Fruit fly (Drosophila melanogaster) whole organism, wandering third instar larva: Measurements from ENCODE around the gene CG31178.

ENCODE experiments used
- Abd-B ChIP-seq: fragments of >200 bp; optimal IDR thresholded peaks from 2 replicates; lab custom pipeline; 2017; ENCODE audit warnings: missing biosample characterization, missing genetic modification characterization
- CG32264 ChIP-seq: fragments of 200-800 bp; sonication (Bioruptor generic); optimal IDR thresholded peaks from 2 replicates; lab custom pipeline; 2016; ENCODE audit warnings: missing biosample characterization, missing genetic modification characterization
- CG9705 ChIP-seq: fragments of 200-800 bp; sonication (Bioruptor generic); optimal IDR thresholded peaks from 2 replicates; lab custom pipeline; 2018; ENCODE audit warnings: missing biosample characterization, mild to moderate bottlenecking, missing genetic modification characterization
- CrebA ChIP-seq: fragments of 200-800 bp; sonication (Bioruptor generic); optimal IDR thresholded peaks from 2 replicates; lab custom pipeline; 2016; ENCODE audit warnings: missing biosample characterization, mild to moderate bottlenecking, missing genetic modification characterization, borderline replicate concordance
- Dfd ChIP-seq: fragments of >200 bp; optimal IDR thresholded peaks from 2 replicates; lab custom pipeline; 2017; ENCODE audit warnings: missing biosample characterization, missing genetic modification characterization
- Dif ChIP-seq: fragments of 200-275, 200-300 bp; sonication (Bioruptor generic); optimal IDR thresholded peaks from 2 replicates; lab custom pipeline; 2018; ENCODE audit warnings: missing biosample characterization, missing genetic modification characterization; ENCODE audit not compliant: partially characterized antibody
- GATAd ChIP-seq: sonication (Bioruptor generic); optimal IDR thresholded peaks from 2 replicates; lab custom pipeline; 2016; ENCODE audit warnings: missing biosample characterization, missing genetic modification characterization
- HLH106 ChIP-seq: fragments of 200-800 bp; optimal IDR thresholded peaks from 3 replicates; lab custom pipeline; 2019; ENCODE audit warnings: missing biosample characterization, mild to moderate bottlenecking, missing genetic modification characterization, moderate library complexity
- Hnf4 ChIP-seq: fragments of 200-800 bp; sonication (Bioruptor generic); optimal IDR thresholded peaks from 2 replicates; lab custom pipeline; 2016; ENCODE audit warnings: missing biosample characterization, mild to moderate bottlenecking, missing genetic modification characterization
- Jra ChIP-seq: sonication (Bioruptor generic); optimal IDR thresholded peaks from 2 replicates; lab custom pipeline; 2016; ENCODE audit warnings: missing biosample characterization, missing genetic modification characterization
- Mio ChIP-seq: sonication (Bioruptor generic); optimal IDR thresholded peaks from 2 replicates; lab custom pipeline; 2016; ENCODE audit warnings: missing biosample characterization, missing genetic modification characterization
- Myc ChIP-seq: fragments of >200 bp; optimal IDR thresholded peaks from 2 replicates; lab custom pipeline; 2017
- N ChIP-seq: fragments of >200 bp; optimal IDR thresholded peaks from 2 replicates; lab custom pipeline; 2018; ENCODE audit warnings: missing biosample characterization, missing external identifiers, missing genetic modification characterization
- OdsH ChIP-seq: fragments of 200-800 bp; sonication (Bioruptor generic); optimal IDR thresholded peaks from 2 replicates; lab custom pipeline; 2016; ENCODE audit warnings: missing biosample characterization, mild to moderate bottlenecking, missing genetic modification characterization
- Rel ChIP-seq, 2 experiments: fragments of 200-800 bp; sonication (Bioruptor generic) in 1 of 2; optimal IDR thresholded peaks; 2 replicates in 1 of 2; 3 replicates in 1 of 2; lab custom pipeline; 2016 to 2019; ENCODE audit warnings: mild to moderate bottlenecking in 2 of 2, missing biosample characterization in 2 of 2, missing genetic modification characterization in 2 of 2, moderate library complexity in 1 of 2
- Sp1 ChIP-seq: fragments of 200-800 bp; sonication (Bioruptor generic); optimal IDR thresholded peaks from 3 replicates; lab custom pipeline; 2019; ENCODE audit warnings: missing biosample characterization, mild to moderate bottlenecking, missing genetic modification characterization, moderate library complexity
- Vsx2 ChIP-seq: fragments of 200-300, 225-300 bp; sonication (Bioruptor generic); optimal IDR thresholded peaks from 2 replicates; lab custom pipeline; 2018; ENCODE audit warnings: missing biosample characterization, missing genetic modification characterization; ENCODE audit not compliant: partially characterized antibody
- br ChIP-seq: fragments of 200-800 bp; sonication (Bioruptor generic); optimal IDR thresholded peaks from 2 replicates; lab custom pipeline; 2016; ENCODE audit warnings: missing biosample characterization, missing genetic modification characterization
- brk ChIP-seq: fragments of 200-800 bp; sonication (Bioruptor generic); optimal IDR thresholded peaks from 2 replicates; lab custom pipeline; 2016; ENCODE audit warnings: missing biosample characterization, mild to moderate bottlenecking, missing genetic modification characterization
- dl ChIP-seq, 2 experiments: fragments of 175-275, 200-275 bp in 1 of 2; fragments of 200-275 bp in 1 of 2; sonication (Bioruptor generic); optimal IDR thresholded peaks; lab custom pipeline; 2018; ENCODE audit warnings: mild to moderate bottlenecking in 2 of 2, missing biosample characterization in 2 of 2, missing genetic modification characterization in 2 of 2, moderate library complexity in 2 of 2; ENCODE audit not compliant: partially characterized antibody in 2 of 2, insufficient read depth in 1 of 2
- dmrt93B ChIP-seq: fragments of 200-800 bp; sonication (Bioruptor generic); optimal IDR thresholded peaks from 2 replicates; lab custom pipeline; 2018; ENCODE audit warnings: missing biosample characterization, mild to moderate bottlenecking, missing genetic modification characterization
- ey ChIP-seq: fragments of 200-800 bp; sonication (Bioruptor generic); optimal IDR thresholded peaks from 2 replicates; lab custom pipeline; 2016; ENCODE audit warnings: missing biosample characterization, missing genetic modification characterization
- foxo ChIP-seq, 2 experiments: fragments of 200-800 bp; sonication (Bioruptor generic); optimal IDR thresholded peaks; 2 replicates in 1 of 2; 3 replicates in 1 of 2; lab custom pipeline; 2016 to 2017; ENCODE audit warnings: missing biosample characterization in 2 of 2, missing genetic modification characterization in 2 of 2
- fru ChIP-seq: fragments of 200-800 bp; sonication (Bioruptor generic); optimal IDR thresholded peaks from 3 replicates; lab custom pipeline; 2016; ENCODE audit warnings: missing biosample characterization, mild to moderate bottlenecking, missing genetic modification characterization
- h ChIP-seq: fragments of 200-800 bp; sonication (Bioruptor generic); optimal IDR thresholded peaks from 3 replicates; lab custom pipeline; 2016; ENCODE audit warnings: missing biosample characterization, mild to moderate bottlenecking, missing genetic modification characterization
- jim ChIP-seq: fragments of 175-275, 200-325 bp; sonication (Bioruptor generic); optimal IDR thresholded peaks from 2 replicates; lab custom pipeline; 2016; ENCODE audit warnings: missing biosample characterization, mild to moderate bottlenecking, missing genetic modification characterization
- lola ChIP-seq: fragments of >200 bp; optimal IDR thresholded peaks from 2 replicates; lab custom pipeline; 2017; ENCODE audit warnings: missing biosample characterization, missing genetic modification characterization
- pan ChIP-seq: fragments of >200 bp; optimal IDR thresholded peaks from 2 replicates; lab custom pipeline; 2017
- psq ChIP-seq: fragments of 200-800 bp; sonication (Bioruptor generic); optimal IDR thresholded peaks from 3 replicates; lab custom pipeline; 2017; ENCODE audit warnings: missing biosample characterization, mild to moderate bottlenecking, missing genetic modification characterization, moderate library complexity
- rgr ChIP-seq: fragments of 200-800 bp; sonication (Bioruptor generic); optimal IDR thresholded peaks from 3 replicates; lab custom pipeline; 2016; ENCODE audit warnings: missing biosample characterization, mild to moderate bottlenecking, missing genetic modification characterization
- sage ChIP-seq: fragments of 200-800 bp; sonication (Bioruptor generic); optimal IDR thresholded peaks from 2 replicates; lab custom pipeline; 2016; ENCODE audit warnings: missing biosample characterization, mild to moderate bottlenecking, missing genetic modification characterization
- sv ChIP-seq: fragments of 200-800 bp; sonication (Bioruptor generic); optimal IDR thresholded peaks from 3 replicates; lab custom pipeline; 2016; ENCODE audit warnings: missing biosample characterization, missing genetic modification characterization
- tai ChIP-seq: sonication (Bioruptor generic); optimal IDR thresholded peaks from 2 replicates; lab custom pipeline; 2016; ENCODE audit warnings: missing biosample characterization, missing genetic modification characterization
- usp ChIP-seq: fragments of >200 bp; optimal IDR thresholded peaks from 2 replicates; lab custom pipeline; 2017; ENCODE audit warnings: missing biosample characterization, missing genetic modification characterization
- woc ChIP-seq: sonication (Bioruptor generic); optimal IDR thresholded peaks from 2 replicates; lab custom pipeline; 2016; ENCODE audit warnings: missing biosample characterization, mild to moderate bottlenecking, missing genetic modification characterization

The CG31178 gene

dm6 chr3R:21836201-21836504, 37.4 kb upstream of the CG31178 start:
- no peak for TF ChIP-seq dl (GFP tag; optimal IDR thresholded peaks at IDR 0.05; lab: Kevin White, UChicago; ENCODE audit: insufficient read depth in 1 of 2, partially characterized antibody in 2 of 2)
- no peak for TF ChIP-seq Rel (GFP tag; optimal IDR thresholded peaks at IDR 0.05; lab: Kevin White, UChicago)
- no peak for TF ChIP-seq Rel (tag; optimal IDR thresholded peaks at IDR 0.05; lab: Kevin White, UChicago)
- TF ChIP-seq Jra (GFP tag; lab: Kevin White, UChicago), result no peak
- no peak for TF ChIP-seq Vsx2
- TF ChIP-seq rgr (GFP tag; lab: Kevin White, UChicago), result no peak
- no peak for TF ChIP-seq CG32264 (GFP tag; lab: Kevin White, UChicago)
- no peak for TF ChIP-seq jim (GFP tag; lab: Kevin White, UChicago)
- TF ChIP-seq CrebA (GFP tag; lab: Kevin White, UChicago), result no peak
- peak; percentile 26 for TF ChIP-seq ey (GFP tag; lab: Kevin White, UChicago)
- peak; percentile 19 for TF ChIP-seq fru
- TF ChIP-seq Mio (GFP tag; lab: Kevin White, UChicago), result no peak
- TF ChIP-seq sage (GFP tag; lab: Kevin White, UChicago), result no peak
- no peak for TF ChIP-seq GATAd (GFP tag; lab: Kevin White, UChicago)
- peak; percentile 21 for TF ChIP-seq tai (GFP tag; lab: Kevin White, UChicago)
- no peak for TF ChIP-seq Sp1
- no peak for TF ChIP-seq Myc (lab: Kevin White, UChicago)
- no peak for TF ChIP-seq OdsH (GFP tag; lab: Kevin White, UChicago)
- TF ChIP-seq sv (GFP tag; lab: Kevin White, UChicago), result no peak
- no peak for TF ChIP-seq Abd-B
- TF ChIP-seq dmrt93B, result no peak
- TF ChIP-seq HLH106 (tag; lab: Kevin White, UChicago), result no peak
- TF ChIP-seq Hnf4 (GFP tag; lab: Kevin White, UChicago), result no peak
- no peak for TF ChIP-seq h (GFP tag; lab: Kevin White, UChicago)
- no peak for TF ChIP-seq brk (GFP tag; lab: Kevin White, UChicago)
- TF ChIP-seq woc (GFP tag; lab: Kevin White, UChicago), result peak; percentile 17
- TF ChIP-seq foxo (GFP tag; optimal IDR thresholded peaks at IDR 0.05; lab: Kevin White, UChicago), result peak in 1 of 2 experiments; percentile 20

dm6 chr3R:21836614-21837013, 36.9 kb upstream of the CG31178 start:
- no peak for TF ChIP-seq Rel (GFP tag; optimal IDR thresholded peaks at IDR 0.05; lab: Kevin White, UChicago)
- peak; percentile 50 for TF ChIP-seq Rel (tag; optimal IDR thresholded peaks at IDR 0.05; lab: Kevin White, UChicago)
- no peak for TF ChIP-seq lola (GFP tag; lab: Kevin White, UChicago)

dm6 chr3R:21837069-21837977, 36.2 kb upstream of the CG31178 start:
- TF ChIP-seq jim (GFP tag; lab: Kevin White, UChicago) (peak; percentile 48), foxo (GFP tag; optimal IDR thresholded peaks at IDR 0.05; lab: Kevin White, UChicago) (peak in 1 of 2 experiments; percentile 1), Rel (GFP tag; optimal IDR thresholded peaks at IDR 0.05; lab: Kevin White, UChicago) (peak; percentile 12), Rel (tag; optimal IDR thresholded peaks at IDR 0.05; lab: Kevin White, UChicago) (peak; percentile 20), CG32264 (GFP tag; lab: Kevin White, UChicago) (peak; percentile 49), usp (GFP tag; lab: Kevin White, UChicago) (no peak), fru (peak; percentile 77), Dfd (GFP tag; lab: Kevin White, UChicago) (peak; percentile 93), psq (peak; percentile 56), pan (no peak), HLH106 (tag; lab: Kevin White, UChicago) (no peak), OdsH (GFP tag; lab: Kevin White, UChicago) (no peak), sage (GFP tag; lab: Kevin White, UChicago) (peak; percentile 7), Dif (no peak), sv (GFP tag; lab: Kevin White, UChicago) (no peak), dmrt93B (peak; percentile 31), woc (GFP tag; lab: Kevin White, UChicago) (peak; percentile 20)

DNA sequence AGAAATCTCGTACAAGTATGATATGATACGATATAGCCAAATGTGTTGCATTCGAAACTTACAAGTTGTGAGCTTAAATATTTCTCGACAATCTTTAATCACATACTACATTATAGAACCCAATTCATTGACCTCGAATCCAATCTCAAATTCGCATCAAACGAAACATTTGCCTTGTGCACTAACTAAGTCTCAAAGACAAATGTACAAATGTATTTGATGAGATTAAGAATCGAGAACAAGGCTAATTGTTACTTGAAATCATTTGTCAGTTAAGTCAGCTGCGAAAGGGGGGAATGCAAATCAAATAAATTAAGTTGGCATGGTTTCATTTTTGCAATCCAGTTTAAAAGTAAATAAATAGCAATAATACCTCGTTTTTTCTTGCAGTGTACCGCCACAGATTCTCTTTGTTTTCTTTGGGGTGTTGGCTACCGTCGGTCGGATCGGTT, 35.0 kb upstream of the CG31178 start:
- TF ChIP-seq usp (GFP tag; lab: Kevin White, UChicago), result no peak
- TF ChIP-seq ey (GFP tag; lab: Kevin White, UChicago), result peak; percentile 88
- no peak for TF ChIP-seq pan
- TF ChIP-seq dl (GFP tag; optimal IDR thresholded peaks at IDR 0.05; lab: Kevin White, UChicago; ENCODE audit: insufficient read depth in 1 of 2, partially characterized antibody in 2 of 2), result no peak
- peak; percentile 89 for TF ChIP-seq Sp1
- peak; percentile 58 for TF ChIP-seq CG9705 (GFP tag; lab: Kevin White, UChicago)
- peak; percentile 79 for TF ChIP-seq HLH106 (tag; lab: Kevin White, UChicago)
- TF ChIP-seq CG32264 (GFP tag; lab: Kevin White, UChicago), result peak; percentile 29
- peak; percentile 73 for TF ChIP-seq psq
- TF ChIP-seq h (GFP tag; lab: Kevin White, UChicago), result peak; percentile 85
- peak; percentile 78 for TF ChIP-seq tai (GFP tag; lab: Kevin White, UChicago)
- peak; percentile 82 for TF ChIP-seq br
- no peak for TF ChIP-seq Vsx2
- TF ChIP-seq Mio (GFP tag; lab: Kevin White, UChicago), result no peak
- peak; percentile 83 for TF ChIP-seq rgr (GFP tag; lab: Kevin White, UChicago)
- TF ChIP-seq Abd-B, result no peak
- peak; percentile 80 for TF ChIP-seq OdsH (GFP tag; lab: Kevin White, UChicago)
- peak; percentile 48 to 88 for TF ChIP-seq foxo (GFP tag; optimal IDR thresholded peaks at IDR 0.05; lab: Kevin White, UChicago)
- peak; percentile 66 for TF ChIP-seq dmrt93B
- no peak for TF ChIP-seq sv (GFP tag; lab: Kevin White, UChicago)
- peak; percentile 26 for TF ChIP-seq Rel (GFP tag; optimal IDR thresholded peaks at IDR 0.05; lab: Kevin White, UChicago)
- no peak for TF ChIP-seq Rel (tag; optimal IDR thresholded peaks at IDR 0.05; lab: Kevin White, UChicago)
- TF ChIP-seq Jra (GFP tag; lab: Kevin White, UChicago), result peak; percentile 73
- no peak for TF ChIP-seq N (GFP tag; lab: Kevin White, UChicago)
- TF ChIP-seq sage (GFP tag; lab: Kevin White, UChicago), result peak; percentile 23
- no peak for TF ChIP-seq Dfd (GFP tag; lab: Kevin White, UChicago)
- TF ChIP-seq Hnf4 (GFP tag; lab: Kevin White, UChicago), result peak; percentile 71
